Worm (Caenorhabditis elegans) whole organism, young adult: Measurements from ENCODE around the gene W09H1.3.

ENCODE experiments used
- F49E8.2 ChIP-seq: sonication (generic microtip); optimal IDR thresholded peaks from 3 replicates; lab custom pipeline; 2017; ENCODE audit warnings: missing genetic modification characterization, mild to moderate bottlenecking, missing compliant biosample characterization, antibody characterized with exemption, moderate library complexity; ENCODE audit not compliant: insufficient read depth
- ama-1 ChIP-seq, 3 experiments: fragments of 150-350 bp in 1 of 3; sonication (generic microtip) in 2 of 3; optimal IDR thresholded peaks; 2 replicates each; lab custom pipeline; 2014 to 2018; ENCODE audit warnings: missing biosample characterization in 2 of 3, missing genetic modification characterization in 2 of 3, missing genetic modification reagents in 2 of 3
- ztf-26 ChIP-seq: sonication (generic microtip); optimal IDR thresholded peaks from 2 replicates; lab custom pipeline; 2017; ENCODE audit warnings: missing genetic modification characterization, missing compliant biosample characterization

- TF ChIP-seq ama-1 (optimal IDR thresholded peaks at IDR 0.05; lab: Kevin White, UChicago) (no peak), ama-1 (GFP tag; optimal IDR thresholded peaks at IDR 0.05; lab: Kevin White, UChicago) (no peak), F49E8.2 (tag; lab: Kevin White, UChicago) (no peak), ztf-26 (tag; lab: Kevin White, UChicago) (no peak)
Observed at ce11 chrII:13183228-13183755, 937 bp upstream of the W09H1.3 start, which contains the start of the genes W09H1.4 and his-73.
